Worm (Caenorhabditis elegans) whole organism, mixed stage, embryonic: ENCODE measurements around the gene F49E2.5.

Experiments
- M03D4.4 ChIP-seq: sonication (generic microtip); optimal IDR thresholded peaks from 2 replicates; lab custom pipeline; 2017; ENCODE audit warnings: mild to moderate bottlenecking, missing genetic modification characterization, missing compliant biosample characterization
- blmp-1 ChIP-seq: fragments of 150-350 bp; optimal IDR thresholded peaks from 2 replicates; lab custom pipeline; 2014; ENCODE audit warnings: missing biosample characterization, missing genetic modification characterization
- ceh-83 ChIP-seq: fragments of 200-800 bp; sonication (Bioruptor generic); optimal IDR thresholded peaks from 2 replicates; lab custom pipeline; 2018; ENCODE audit warnings: mild to moderate bottlenecking, missing genetic modification characterization, missing compliant biosample characterization
- ces-1 ChIP-seq: fragments of 150-350 bp; optimal IDR thresholded peaks from 2 replicates; lab custom pipeline; 2014; ENCODE audit warnings: missing biosample characterization, missing genetic modification reagents, missing genetic modification characterization
- elt-3 ChIP-seq: fragments of 150-350 bp; optimal IDR thresholded peaks from 2 replicates; lab custom pipeline; 2014; ENCODE audit warnings: missing biosample characterization, missing genetic modification characterization
- mab-5 ChIP-seq: fragments of 150-350 bp; optimal IDR thresholded peaks from 2 replicates; lab custom pipeline; 2014; ENCODE audit warnings: missing biosample characterization, missing genetic modification characterization
- nhr-12 ChIP-seq: fragments of 150-350 bp; optimal IDR thresholded peaks from 2 replicates; lab custom pipeline; 2014; ENCODE audit warnings: missing biosample characterization, missing genetic modification characterization
- nhr-237 ChIP-seq: fragments of 150-350 bp; optimal IDR thresholded peaks from 2 replicates; lab custom pipeline; 2014; ENCODE audit warnings: missing biosample characterization, missing genetic modification characterization
- nhr-76 ChIP-seq: sonication (generic microtip); optimal IDR thresholded peaks from 2 replicates; lab custom pipeline; 2017; ENCODE audit warnings: missing biosample characterization, missing genetic modification characterization
- pha-4 ChIP-seq: fragments of 150-350 bp; optimal IDR thresholded peaks from 2 replicates; lab custom pipeline; 2018; ENCODE audit warnings: missing biosample characterization, missing genetic modification reagents, missing genetic modification characterization
- snpc-4 ChIP-seq: fragments of 150-350 bp; optimal IDR thresholded peaks from 2 replicates; lab custom pipeline; 2014; ENCODE audit warnings: missing biosample characterization, missing genetic modification characterization
- unc-39 ChIP-seq: fragments of 150-350 bp; optimal IDR thresholded peaks from 2 replicates; lab custom pipeline; 2014; ENCODE audit warnings: missing biosample characterization, missing genetic modification characterization
- unc-62 ChIP-seq: fragments of 150-350 bp; optimal IDR thresholded peaks from 2 replicates; lab custom pipeline; 2014; ENCODE audit warnings: missing biosample characterization, missing genetic modification reagents, missing genetic modification characterization

ce11 chrX:9565881-9566280 is 22.4 kb downstream of the F49E2.5 start, which contains the start of gene moc-5:
- TF ChIP-seq ceh-83 = no peak
- TF ChIP-seq M03D4.4 (tag; lab: Kevin White, UChicago) = no peak
- TF ChIP-seq elt-3 (tag; lab: Kevin White, UChicago) = no peak
- no peak for TF ChIP-seq unc-39 (tag; lab: Kevin White, UChicago)
- no peak for TF ChIP-seq nhr-12 (tag; lab: Kevin White, UChicago)
- no peak for TF ChIP-seq unc-62
- TF ChIP-seq pha-4 (tag; lab: Kevin White, UChicago) = no peak
- no peak for TF ChIP-seq nhr-237 (tag; lab: Kevin White, UChicago)
- no peak for TF ChIP-seq snpc-4 (tag; lab: Kevin White, UChicago)
- TF ChIP-seq nhr-76 (tag; lab: Kevin White, UChicago) = no peak
- no peak for TF ChIP-seq mab-5 (tag; lab: Kevin White, UChicago)
- no peak for TF ChIP-seq blmp-1 (tag; lab: Kevin White, UChicago)
- TF ChIP-seq ces-1 (GFP tag; lab: Kevin White, UChicago) = no peak
